Fruit fly (Drosophila melanogaster): ENCODE measurements around the gene D2hgdh.

dm6 chrX:2161020-2161419 lies 19.7 kb downstream of the D2hgdh start:
- TF ChIP-seq Fer1 (GFP tag; optimal IDR thresholded peaks at IDR 0.05) (peak; percentile 52), otp (GFP tag; IDR thresholded peaks at IDR 0.05) (no peak), psq (GFP tag; optimal IDR thresholded peaks at IDR 0.05) (no peak), CG15514 (GFP tag; optimal IDR thresholded peaks at IDR 0.05) (peak; percentile 30), CG6854 (GFP tag; optimal IDR thresholded peaks at IDR 0.05) (no peak)
